Fruit fly (Drosophila melanogaster) whole organism, embryonic: Measurements from ENCODE around the gene CG14856.
A peak's percentile ranks its signal among the peaks of the same experiment; 100 is the strongest.

Source experiments
- Ada2b ChIP-seq: fragments of 200-800 bp; sonication (Bioruptor generic); IDR thresholded peaks from 2 replicates; pipeline ENCODE4 v1.3.6; 2022; ENCODE audit warnings: missing biosample characterization, missing genetic modification characterization
- CG11093 ChIP-seq: fragments of 200-800 bp; sonication (Bioruptor generic); IDR thresholded peaks from 3 replicates; pipeline ENCODE4 v1.3.6; 2022; ENCODE audit warnings: missing biosample characterization, missing genetic modification characterization
- CG13296 ChIP-seq: fragments of 200-800 bp; sonication (Bioruptor generic); optimal IDR thresholded peaks from 3 replicates; lab custom pipeline; 2018; ENCODE audit warnings: missing biosample characterization, mild to moderate bottlenecking, missing genetic modification characterization
- CG13775 ChIP-seq: fragments of 200-800 bp; sonication (Bioruptor generic); optimal IDR thresholded peaks from 3 replicates; lab custom pipeline; 2017; ENCODE audit warnings: missing biosample characterization, mild to moderate bottlenecking, missing genetic modification characterization
- CG14441 ChIP-seq: fragments of 200-800 bp; sonication (Bioruptor generic); IDR thresholded peaks from 2 replicates; pipeline ENCODE4 v1.3.6; 2022; ENCODE audit warnings: missing biosample characterization, missing genetic modification characterization
- CG17328 ChIP-seq: fragments of 200-800 bp; sonication (Bioruptor generic); IDR thresholded peaks from 2 replicates; pipeline ENCODE4 v1.3.6; 2022; ENCODE audit warnings: missing biosample characterization, missing genetic modification characterization
- CG18599 ChIP-seq: fragments of 200-800 bp; sonication (Bioruptor generic); optimal IDR thresholded peaks from 3 replicates; lab custom pipeline; 2017; ENCODE audit warnings: missing biosample characterization, missing genetic modification characterization, mild to moderate bottlenecking, moderate library complexity, missing genetic modification reagents
- CG2678 ChIP-seq: fragments of 200-800 bp; sonication (Bioruptor generic); optimal IDR thresholded peaks from 3 replicates; lab custom pipeline; 2019; ENCODE audit warnings: missing biosample characterization, mild to moderate bottlenecking, missing genetic modification characterization, moderate library complexity
- CG32767 ChIP-seq: fragments of 200-800 bp; sonication (Bioruptor generic); IDR thresholded peaks from 2 replicates; pipeline ENCODE4 v1.3.6; 2022; ENCODE audit warnings: missing biosample characterization, missing genetic modification characterization
- CG33557 ChIP-seq: fragments of 200-800 bp; sonication (Bioruptor generic); optimal IDR thresholded peaks from 2 replicates; lab custom pipeline; 2019; ENCODE audit warnings: missing biosample characterization, mild to moderate bottlenecking, missing genetic modification characterization, moderate library complexity
- CG42726 ChIP-seq: fragments of 200-800 bp; sonication (Bioruptor generic); IDR thresholded peaks from 2 replicates; pipeline ENCODE4 v1.3.6; 2022; ENCODE audit warnings: missing biosample characterization, missing genetic modification characterization; ENCODE audit not compliant: partially characterized antibody
- CG6683 ChIP-seq: fragments of 200-800 bp; sonication (Bioruptor generic); optimal IDR thresholded peaks from 2 replicates; lab custom pipeline; 2017; ENCODE audit warnings: missing biosample characterization, mild to moderate bottlenecking, missing genetic modification characterization, missing genetic modification reagents
- CG6689 ChIP-seq: fragments of 200-800 bp; sonication (Bioruptor generic); IDR thresholded peaks from 2 replicates; pipeline ENCODE4 v1.3.6; 2022; ENCODE audit warnings: missing biosample characterization, missing genetic modification characterization
- CG7556 ChIP-seq: fragments of 200-800 bp; sonication (Bioruptor generic); optimal IDR thresholded peaks from 2 replicates; lab custom pipeline; 2017; ENCODE audit warnings: missing biosample characterization, mild to moderate bottlenecking, missing genetic modification characterization
- CG8924 ChIP-seq: fragments of 200-800 bp; optimal IDR thresholded peaks from 3 replicates; lab custom pipeline; 2019; ENCODE audit warnings: missing biosample characterization, mild to moderate bottlenecking, missing genetic modification characterization, moderate library complexity
- CG9215 ChIP-seq: fragments of 200-800 bp; sonication (Bioruptor generic); IDR thresholded peaks from 2 replicates; pipeline ENCODE4 v1.3.6; 2022; ENCODE audit warnings: missing biosample characterization, missing genetic modification characterization
- CG9437 ChIP-seq: fragments of 200-800 bp; sonication (Bioruptor generic); optimal IDR thresholded peaks from 2 replicates; lab custom pipeline; 2018; ENCODE audit warnings: missing biosample characterization, mild to moderate bottlenecking, missing genetic modification characterization
- D19B ChIP-seq: fragments of 200-800 bp; sonication (Bioruptor generic); optimal IDR thresholded peaks from 2 replicates; lab custom pipeline; 2017; ENCODE audit warnings: missing biosample characterization, mild to moderate bottlenecking, missing genetic modification characterization
- E2f1 ChIP-seq: fragments of 200-800 bp; sonication (Bioruptor generic); IDR thresholded peaks from 2 replicates; pipeline ENCODE4 v1.3.6; 2022; ENCODE audit warnings: missing biosample characterization, missing genetic modification characterization
- Fer3 ChIP-seq: fragments of 200-800 bp; sonication (Bioruptor generic); optimal IDR thresholded peaks from 2 replicates; lab custom pipeline; 2018; ENCODE audit warnings: missing biosample characterization, mild to moderate bottlenecking, missing genetic modification characterization, moderate library complexity
- H15 ChIP-seq: fragments of 200-800 bp; sonication (Bioruptor generic); IDR thresholded peaks from 3 replicates; pipeline ENCODE4 v1.3.6; 2022; ENCODE audit warnings: missing biosample characterization, missing genetic modification characterization
- Hmr ChIP-seq: fragments of 200-800 bp; sonication (Bioruptor generic); optimal IDR thresholded peaks from 3 replicates; lab custom pipeline; 2017; ENCODE audit warnings: mild to moderate bottlenecking, missing biosample characterization, missing genetic modification reagents, missing genetic modification characterization
- Hr39 ChIP-seq: fragments of >200 bp; optimal IDR thresholded peaks from 2 replicates; lab custom pipeline; 2017
- Six4 ChIP-seq: fragments of 200-800 bp; sonication (Bioruptor generic); optimal IDR thresholded peaks from 2 replicates; lab custom pipeline; 2016; ENCODE audit warnings: missing biosample characterization, missing genetic modification characterization
- Sox100B ChIP-seq: fragments of 200-800 bp; sonication (Bioruptor generic); optimal IDR thresholded peaks from 3 replicates; lab custom pipeline; 2018; ENCODE audit warnings: missing biosample characterization, mild to moderate bottlenecking, missing genetic modification characterization
- abd-A ChIP-seq: fragments of 200-800 bp; sonication (Bioruptor generic); optimal IDR thresholded peaks from 3 replicates; lab custom pipeline; 2019; ENCODE audit warnings: missing biosample characterization, mild to moderate bottlenecking, missing genetic modification characterization, moderate library complexity
- ato ChIP-seq: fragments of 200-800 bp; sonication (Bioruptor generic); IDR thresholded peaks from 2 replicates; pipeline ENCODE4 v1.3.6; 2022; ENCODE audit warnings: missing biosample characterization, missing genetic modification characterization; ENCODE audit not compliant: partially characterized antibody
- caup ChIP-seq: fragments of 200-800 bp; sonication (Bioruptor generic); optimal IDR thresholded peaks from 3 replicates; lab custom pipeline; 2017; ENCODE audit warnings: missing biosample characterization, mild to moderate bottlenecking, missing genetic modification characterization, moderate library complexity; ENCODE audit not compliant: severe bottlenecking
- ci ChIP-seq: fragments of 200-800 bp; sonication (Bioruptor generic); IDR thresholded peaks from 3 replicates; pipeline ENCODE4 v1.3.6; 2022; ENCODE audit warnings: missing biosample characterization, missing genetic modification characterization
- cwo ChIP-seq: fragments of 200-800 bp; sonication (Bioruptor generic); optimal IDR thresholded peaks from 3 replicates; lab custom pipeline; 2017; ENCODE audit warnings: missing biosample characterization, missing genetic modification characterization, mild to moderate bottlenecking, moderate library complexity, missing genetic modification reagents
- dan ChIP-seq: fragments of 200-800 bp; sonication (Bioruptor generic); IDR thresholded peaks from 2 replicates; pipeline ENCODE4 v1.3.6; 2022; ENCODE audit warnings: missing biosample characterization, missing genetic modification characterization
- dpn ChIP-seq, 2 experiments: fragments of 200-800 bp; sonication (Bioruptor generic); optimal IDR thresholded peaks; 3 replicates each; lab custom pipeline; 2016; ENCODE audit warnings: missing biosample characterization in 2 of 2, missing genetic modification characterization in 2 of 2
- fd3F ChIP-seq: fragments of 200-800 bp; sonication (Bioruptor generic); optimal IDR thresholded peaks from 2 replicates; lab custom pipeline; 2018; ENCODE audit warnings: missing biosample characterization, mild to moderate bottlenecking, missing genetic modification characterization, moderate library complexity
- fd96Cb ChIP-seq: fragments of 200-800 bp; sonication (Bioruptor generic); optimal IDR thresholded peaks from 2 replicates; lab custom pipeline; 2018; ENCODE audit warnings: missing biosample characterization, mild to moderate bottlenecking, missing genetic modification characterization, moderate library complexity
- gem ChIP-seq: fragments of 200-800 bp; sonication (Bioruptor generic); optimal IDR thresholded peaks from 2 replicates; lab custom pipeline; 2019; ENCODE audit warnings: missing biosample characterization, mild to moderate bottlenecking, missing genetic modification characterization, moderate library complexity
- ham ChIP-seq: fragments of 200-800 bp; sonication (Bioruptor generic); IDR thresholded peaks from 2 replicates; pipeline ENCODE4 v1.3.6; 2022; ENCODE audit warnings: missing biosample characterization, missing genetic modification characterization
- knrl ChIP-seq: fragments of 200-800 bp; sonication (Bioruptor generic); IDR thresholded peaks from 3 replicates; pipeline ENCODE4 v1.3.6; 2022; ENCODE audit warnings: missing biosample characterization, missing genetic modification characterization; ENCODE audit not compliant: partially characterized antibody
- nau ChIP-seq: fragments of 200-800 bp; sonication (Bioruptor generic); optimal IDR thresholded peaks from 3 replicates; lab custom pipeline; 2017; ENCODE audit warnings: missing biosample characterization, mild to moderate bottlenecking, missing genetic modification characterization, missing genetic modification reagents
- nmo ChIP-seq: fragments of 200-800 bp; sonication (Bioruptor generic); optimal IDR thresholded peaks from 2 replicates; lab custom pipeline; 2018; ENCODE audit warnings: missing biosample characterization, mild to moderate bottlenecking, missing genetic modification characterization, moderate library complexity
- phol ChIP-seq: fragments of 200-800 bp; sonication (Bioruptor generic); optimal IDR thresholded peaks from 3 replicates; lab custom pipeline; 2018; ENCODE audit warnings: missing biosample characterization, mild to moderate bottlenecking, missing genetic modification characterization, moderate library complexity
- pzg ChIP-seq: fragments of 200-800 bp; sonication (Bioruptor generic); optimal IDR thresholded peaks from 3 replicates; lab custom pipeline; 2018; ENCODE audit warnings: missing biosample characterization, mild to moderate bottlenecking, missing genetic modification characterization, moderate library complexity
- schlank ChIP-seq: fragments of 200-800 bp; sonication (Bioruptor generic); optimal IDR thresholded peaks from 2 replicates; lab custom pipeline; 2018; ENCODE audit warnings: missing biosample characterization, mild to moderate bottlenecking, missing genetic modification characterization
- sens ChIP-seq: fragments of 200-800 bp; sonication (Bioruptor generic); peaks from one replicate; lab custom pipeline; 2016; ENCODE audit warnings: missing biosample characterization, missing genetic modification characterization
- seq ChIP-seq: fragments of 200-800 bp; sonication (Bioruptor generic); IDR thresholded peaks from 2 replicates; pipeline ENCODE4 v1.3.6; 2022; ENCODE audit warnings: missing biosample characterization, missing genetic modification characterization
- shn ChIP-seq: fragments of 200-800 bp; sonication (Bioruptor generic); optimal IDR thresholded peaks from 3 replicates; lab custom pipeline; 2016; ENCODE audit warnings: missing biosample characterization, missing genetic modification characterization
- tll ChIP-seq, 2 experiments: fragments of 200-800 bp in 1 of 2; fragments of >200 bp in 1 of 2; sonication (Bioruptor generic) in 1 of 2; optimal IDR thresholded peaks; 2 replicates each; lab custom pipeline; 2017 to 2019; ENCODE audit warnings: missing biosample characterization in 2 of 2, missing genetic modification characterization in 2 of 2, mild to moderate bottlenecking in 1 of 2, moderate library complexity in 1 of 2
- trem ChIP-seq: fragments of 200-800 bp; optimal IDR thresholded peaks from 3 replicates; lab custom pipeline; 2019; ENCODE audit warnings: missing biosample characterization, mild to moderate bottlenecking, missing genetic modification characterization, moderate library complexity
- unpg ChIP-seq: fragments of 200-800 bp; sonication (Bioruptor generic); optimal IDR thresholded peaks from 3 replicates; lab custom pipeline; 2018; ENCODE audit warnings: missing biosample characterization, mild to moderate bottlenecking, missing genetic modification characterization, moderate library complexity
- wdn ChIP-seq: fragments of 200-800 bp; sonication (Bioruptor generic); IDR thresholded peaks from 2 replicates; pipeline ENCODE4 v1.3.6; 2022; ENCODE audit warnings: missing biosample characterization, missing genetic modification characterization

Gene CG14856

dm6 chr3R:14754806-14755488, 43.8 kb upstream of the CG14856 start (continued):
- TF ChIP-seq unpg (GFP tag; lab: Kevin White, UChicago) (peak; percentile 50), Sox100B (GFP tag; lab: Kevin White, UChicago) (peak; percentile 31), D19B (peak; percentile 88), dpn (GFP tag; optimal IDR thresholded peaks at IDR 0.05; lab: Kevin White, UChicago) (peak; percentile 2 to 34), nau (GFP tag; lab: Kevin White, UChicago) (no peak), CG2678 (tag; lab: Kevin White, UChicago) (peak; percentile 68), Six4 (GFP tag; lab: Kevin White, UChicago) (peak; percentile 6), CG11093 (GFP tag; lab: Robert Waterston, UW) (0 out of 3 replicates have a peak, but pooled peaks have one; percentile 28), Ada2b (peak; percentile 54), CG32767 (GFP tag; lab: Robert Waterston, UW) (no peak), CG7556 (GFP tag; lab: Kevin White, UChicago) (peak; percentile 29), knrl (GFP tag; lab: Robert Waterston, UW) (no peak), schlank (tag; lab: Kevin White, UChicago) (no peak), nmo (GFP tag; lab: Kevin White, UChicago) (peak; percentile 41), CG8924 (tag; lab: Kevin White, UChicago) (peak; percentile 17), Hr39 (lab: Kevin White, UChicago) (no peak), seq (no peak), ato (GFP tag; lab: Robert Waterston, UW) (no peak), cwo (GFP tag; lab: Kevin White, UChicago) (peak; percentile 58), abd-A (tag; lab: Kevin White, UChicago) (no peak), CG9437 (GFP tag; lab: Kevin White, UChicago) (peak; percentile 6), caup (GFP tag; lab: Kevin White, UChicago) (peak; percentile 55), pzg (GFP tag; lab: Kevin White, UChicago) (no peak), CG13775 (no peak), CG17328 (GFP tag; lab: Robert Waterston, UW) (0 out of 2 replicates have a peak, but pooled peaks have one; percentile 31), CG6683 (GFP tag; lab: Kevin White, UChicago) (peak; percentile 10), trem (no peak), ham (GFP tag; lab: Robert Waterston, UW) (no peak), H15 (0 out of 3 replicates have a peak, but pooled peaks have one; percentile 51), Fer3 (tag; lab: Kevin White, UChicago) (peak; percentile 54), CG33557 (GFP tag; lab: Kevin White, UChicago) (no peak), CG42726 (GFP tag; lab: Robert Waterston, UW) (no peak), gem (tag; lab: Kevin White, UChicago) (peak; percentile 66), Hmr (GFP tag; lab: Kevin White, UChicago) (peak; percentile 38), CG6689 (GFP tag; lab: Robert Waterston, UW) (peak; percentile 44), CG9215 (GFP tag; lab: Robert Waterston, UW) (no peak), dan (GFP tag; lab: Robert Waterston, UW) (no peak), E2f1 (GFP tag; lab: Robert Waterston, UW) (no peak), fd3F (GFP tag; lab: Kevin White, UChicago) (peak; percentile 19), CG14441 (peak; percentile 74), shn (GFP tag; lab: Kevin White, UChicago) (no peak), wdn (GFP tag; lab: Robert Waterston, UW) (no peak), sens (GFP tag; lab: Kevin White, UChicago) (peak; percentile 2), fd96Cb (tag; lab: Kevin White, UChicago) (peak; percentile 40), ci (0 out of 3 replicates have a peak, but pooled peaks have one; percentile 55), CG13296 (GFP tag; lab: Kevin White, UChicago) (peak; percentile 11), tll (GFP tag; optimal IDR thresholded peaks at IDR 0.05; lab: Kevin White, UChicago) (peak in 1 of 2 experiments; percentile 58), CG18599 (GFP tag; lab: Kevin White, UChicago) (peak; percentile 67), phol (tag; lab: Kevin White, UChicago) (peak; percentile 27)
